Worm (Caenorhabditis elegans) whole organism, L1 larva: ENCODE measurements around the gene F52G3.5.

Experiments used
- aly-2 ChIP-seq: fragments of 150-350 bp; optimal IDR thresholded peaks from 2 replicates; lab custom pipeline; 2014; ENCODE audit warnings: missing biosample characterization, missing genetic modification characterization
- nhr-12 ChIP-seq: sonication (generic microtip); optimal IDR thresholded peaks from 2 replicates; lab custom pipeline; 2017; ENCODE audit warnings: missing biosample characterization, missing genetic modification characterization
- pag-3 ChIP-seq: sonication (generic microtip); optimal IDR thresholded peaks from 2 replicates; lab custom pipeline; 2017; ENCODE audit warnings: missing genetic modification characterization, mild to moderate bottlenecking, missing compliant biosample characterization, antibody characterized with exemption, borderline replicate concordance; ENCODE audit not compliant: insufficient read depth
- pqm-1 ChIP-seq: sonication (generic microtip); optimal IDR thresholded peaks from 3 replicates; lab custom pipeline; 2017; ENCODE audit warnings: missing biosample characterization, missing genetic modification characterization
- unc-62 ChIP-seq: fragments of 150-350 bp; optimal IDR thresholded peaks from 2 replicates; lab custom pipeline; 2014; ENCODE audit warnings: missing biosample characterization, missing genetic modification reagents, missing genetic modification characterization
- ztf-4 ChIP-seq: fragments of 150-350 bp; optimal IDR thresholded peaks from 2 replicates; lab custom pipeline; 2014; ENCODE audit warnings: missing biosample characterization, missing genetic modification characterization

- TF ChIP-seq aly-2 (tag; lab: Kevin White, UChicago) (no peak), unc-62 (no peak), pqm-1 (tag; lab: Kevin White, UChicago) (no peak), pag-3 (tag; lab: Kevin White, UChicago) (no peak), nhr-12 (tag; lab: Kevin White, UChicago) (no peak), ztf-4 (tag; lab: Kevin White, UChicago) (peak; percentile 76)
Observed at ce11 chrX:16931255-16932023, 44.5 kb downstream of the F52G3.5 start.
